Fruit fly (Drosophila melanogaster) whole organism, embryonic: Measurements from ENCODE around the gene gro.

Experiments
- Ada2b ChIP-seq: fragments of 200-800 bp; sonication (Bioruptor generic); IDR thresholded peaks from 2 replicates; pipeline ENCODE4 v1.3.6; 2022; ENCODE audit warnings: missing biosample characterization, missing genetic modification characterization
- Asciz ChIP-seq: fragments of 200-800 bp; sonication (Bioruptor generic); optimal IDR thresholded peaks from 2 replicates; lab custom pipeline; 2017; ENCODE audit warnings: missing biosample characterization, mild to moderate bottlenecking, missing genetic modification characterization, missing genetic modification reagents
- Blimp-1 ChIP-seq: fragments of 200-800 bp; sonication (Bioruptor generic); optimal IDR thresholded peaks from 3 replicates; lab custom pipeline; 2018; ENCODE audit warnings: missing biosample characterization, missing genetic modification characterization, mild to moderate bottlenecking, moderate library complexity, missing genetic modification reagents
- CG14014 ChIP-seq: fragments of 200-800 bp; sonication (Bioruptor generic); IDR thresholded peaks from 2 replicates; pipeline ENCODE4 v1.3.6; 2022; ENCODE audit warnings: missing biosample characterization, missing genetic modification characterization
- CG14441 ChIP-seq: fragments of 200-800 bp; sonication (Bioruptor generic); IDR thresholded peaks from 2 replicates; pipeline ENCODE4 v1.3.6; 2022; ENCODE audit warnings: missing biosample characterization, missing genetic modification characterization
- CG16863 ChIP-seq: fragments of 200-800 bp; sonication (Bioruptor generic); optimal IDR thresholded peaks from 3 replicates; lab custom pipeline; 2016; ENCODE audit warnings: missing biosample characterization, missing genetic modification characterization
- CG17361 ChIP-seq: fragments of 200-800 bp; sonication (Bioruptor generic); IDR thresholded peaks from 3 replicates; pipeline ENCODE4 v1.3.6; 2022; ENCODE audit warnings: missing biosample characterization, missing genetic modification characterization
- CG2116 ChIP-seq: fragments of 200-800 bp; sonication (Bioruptor generic); optimal IDR thresholded peaks from 3 replicates; lab custom pipeline; 2018; ENCODE audit warnings: missing biosample characterization, mild to moderate bottlenecking, missing genetic modification characterization
- CG2875 ChIP-seq: fragments of 200-800 bp; sonication (Bioruptor generic); optimal IDR thresholded peaks from 2 replicates; lab custom pipeline; 2017; ENCODE audit warnings: missing biosample characterization, mild to moderate bottlenecking, missing genetic modification characterization, missing genetic modification reagents
- CG34224 ChIP-seq: fragments of 200-800 bp; sonication (Bioruptor generic); IDR thresholded peaks from 3 replicates; pipeline ENCODE4 v1.3.6; 2022; ENCODE audit warnings: missing biosample characterization, missing genetic modification characterization; ENCODE audit not compliant: partially characterized antibody
- CG34376 ChIP-seq: fragments of 200-800 bp; sonication (Bioruptor generic); optimal IDR thresholded peaks from 2 replicates; lab custom pipeline; 2018; ENCODE audit warnings: missing biosample characterization, mild to moderate bottlenecking, missing genetic modification characterization
- CG4328 ChIP-seq: fragments of 200-800 bp; sonication (Bioruptor generic); optimal IDR thresholded peaks from 3 replicates; lab custom pipeline; 2017; ENCODE audit warnings: missing biosample characterization, missing genetic modification reagents, missing genetic modification characterization
- CG4360 ChIP-seq: fragments of 200-800 bp; sonication (Bioruptor generic); IDR thresholded peaks from 2 replicates; pipeline ENCODE4 v1.3.6; 2022; ENCODE audit warnings: missing biosample characterization, missing genetic modification characterization
- CG4730 ChIP-seq: fragments of 200-800 bp; sonication (Bioruptor generic); IDR thresholded peaks from 2 replicates; pipeline ENCODE4 v1.3.6; 2022; ENCODE audit warnings: missing biosample characterization, missing genetic modification characterization
- CG5953 ChIP-seq: fragments of 200-800 bp; sonication (Bioruptor generic); IDR thresholded peaks from 2 replicates; pipeline ENCODE4 v1.3.6; 2022; ENCODE audit warnings: missing biosample characterization, missing genetic modification characterization
- CG8359 ChIP-seq: fragments of 200-800 bp; sonication (Bioruptor generic); optimal IDR thresholded peaks from 2 replicates; lab custom pipeline; 2017; ENCODE audit warnings: missing biosample characterization, mild to moderate bottlenecking, missing genetic modification characterization, borderline replicate concordance
- Dref ChIP-seq: fragments of 200-800 bp; sonication (Bioruptor generic); IDR thresholded peaks from 2 replicates; pipeline ENCODE4 v1.3.6; 2022; ENCODE audit warnings: missing biosample characterization, missing genetic modification characterization
- Drgx ChIP-seq: fragments of 200-800 bp; sonication (Bioruptor generic); IDR thresholded peaks from 2 replicates; pipeline ENCODE4 v1.3.6; 2022; ENCODE audit warnings: missing biosample characterization, missing genetic modification characterization
- HLH54F ChIP-seq: fragments of 200-800 bp; sonication (Bioruptor generic); optimal IDR thresholded peaks from 3 replicates; lab custom pipeline; 2016; ENCODE audit warnings: missing biosample characterization, missing genetic modification characterization
- Hmr ChIP-seq: fragments of 200-800 bp; sonication (Bioruptor generic); optimal IDR thresholded peaks from 3 replicates; lab custom pipeline; 2017; ENCODE audit warnings: mild to moderate bottlenecking, missing biosample characterization, missing genetic modification reagents, missing genetic modification characterization
- MESR4 ChIP-seq: fragments of 200-800 bp; sonication (Bioruptor generic); optimal IDR thresholded peaks from 2 replicates; lab custom pipeline; 2018; ENCODE audit warnings: missing biosample characterization, mild to moderate bottlenecking, missing genetic modification characterization, moderate library complexity
- NK7.1 ChIP-seq: fragments of 200-800 bp; sonication (Bioruptor generic); optimal IDR thresholded peaks from 3 replicates; lab custom pipeline; 2016; ENCODE audit warnings: missing biosample characterization, missing genetic modification characterization
- Sox100B ChIP-seq: fragments of 200-800 bp; sonication (Bioruptor generic); optimal IDR thresholded peaks from 3 replicates; lab custom pipeline; 2018; ENCODE audit warnings: missing biosample characterization, mild to moderate bottlenecking, missing genetic modification characterization
- bigmax ChIP-seq: fragments of 200-800 bp; sonication (Bioruptor generic); optimal IDR thresholded peaks from 2 replicates; lab custom pipeline; 2018; ENCODE audit warnings: missing biosample characterization, mild to moderate bottlenecking, missing genetic modification characterization
- cas ChIP-seq: fragments of 200-800 bp; sonication (Bioruptor generic); IDR thresholded peaks from 2 replicates; pipeline ENCODE4 v1.3.6; 2022; ENCODE audit warnings: missing biosample characterization, missing genetic modification characterization
- croc ChIP-seq: fragments of 200-800 bp; sonication (Bioruptor generic); conservative IDR thresholded peaks from 3 replicates; pipeline ENCODE4 v1.3.6; 2022; ENCODE audit warnings: missing biosample characterization, missing genetic modification characterization
- dysf ChIP-seq: fragments of 200-800 bp; sonication (Bioruptor generic); IDR thresholded peaks from 3 replicates; pipeline ENCODE4 v1.3.6; 2022; ENCODE audit warnings: missing biosample characterization, missing genetic modification characterization
- fd64A ChIP-seq: fragments of 200-800 bp; sonication (Bioruptor generic); optimal IDR thresholded peaks from 3 replicates; lab custom pipeline; 2018; ENCODE audit warnings: missing biosample characterization, mild to moderate bottlenecking, missing genetic modification characterization
- gcm ChIP-seq: fragments of 200-800 bp; sonication (Bioruptor generic); optimal IDR thresholded peaks from 2 replicates; lab custom pipeline; 2019; ENCODE audit warnings: missing biosample characterization, mild to moderate bottlenecking, missing genetic modification characterization, moderate library complexity
- gem ChIP-seq: fragments of 200-800 bp; sonication (Bioruptor generic); optimal IDR thresholded peaks from 2 replicates; lab custom pipeline; 2019; ENCODE audit warnings: missing biosample characterization, mild to moderate bottlenecking, missing genetic modification characterization, moderate library complexity
- gro ChIP-seq: fragments of 200-800 bp; sonication (Bioruptor generic); optimal IDR thresholded peaks from 2 replicates; lab custom pipeline; 2016; ENCODE audit warnings: missing biosample characterization, missing genetic modification characterization
- h ChIP-seq: fragments of >200 bp; optimal IDR thresholded peaks from 2 replicates; lab custom pipeline; 2017
- hth ChIP-seq: fragments of >200 bp; optimal IDR thresholded peaks from 2 replicates; lab custom pipeline; 2017; ENCODE audit warnings: inconsistent platforms
- kay ChIP-seq: fragments of 200-800 bp; sonication (Bioruptor generic); optimal IDR thresholded peaks from 2 replicates; lab custom pipeline; 2016; ENCODE audit warnings: missing biosample characterization, missing genetic modification characterization
- lbe ChIP-seq: fragments of 200-800 bp; sonication (Bioruptor generic); optimal IDR thresholded peaks from 2 replicates; lab custom pipeline; 2016; ENCODE audit warnings: missing biosample characterization, mild to moderate bottlenecking, missing genetic modification characterization
- lola ChIP-seq, 3 experiments: fragments of >200 bp in 2 of 3; fragments of 200-800 bp in 1 of 3; sonication (Bioruptor generic) in 1 of 3; optimal IDR thresholded peaks; 2 replicates each; lab custom pipeline; 2017 to 2019; ENCODE audit warnings: missing biosample characterization in 3 of 3, missing genetic modification characterization in 3 of 3, mild to moderate bottlenecking in 1 of 3, moderate library complexity in 1 of 3
- pum ChIP-seq: fragments of 200-800 bp; sonication (Bioruptor generic); optimal IDR thresholded peaks from 2 replicates; lab custom pipeline; 2016; ENCODE audit warnings: missing biosample characterization, missing genetic modification characterization
- run ChIP-seq: fragments of 200-800 bp; sonication (Bioruptor generic); optimal IDR thresholded peaks from 3 replicates; lab custom pipeline; 2018; ENCODE audit warnings: missing biosample characterization, mild to moderate bottlenecking, missing genetic modification characterization
- sens ChIP-seq: fragments of 200-800 bp; sonication (Bioruptor generic); peaks from one replicate; lab custom pipeline; 2016; ENCODE audit warnings: missing biosample characterization, missing genetic modification characterization
- seq ChIP-seq: fragments of 200-800 bp; sonication (Bioruptor generic); IDR thresholded peaks from 2 replicates; pipeline ENCODE4 v1.3.6; 2022; ENCODE audit warnings: missing biosample characterization, missing genetic modification characterization
- shn ChIP-seq: fragments of 200-800 bp; sonication (Bioruptor generic); optimal IDR thresholded peaks from 3 replicates; lab custom pipeline; 2016; ENCODE audit warnings: missing biosample characterization, missing genetic modification characterization
- sima ChIP-seq: fragments of 200-800 bp; sonication (Bioruptor generic); optimal IDR thresholded peaks from 2 replicates; lab custom pipeline; 2016; ENCODE audit warnings: missing biosample characterization, missing genetic modification characterization
- sqz ChIP-seq: fragments of 200-800 bp; sonication (Bioruptor generic); optimal IDR thresholded peaks from 3 replicates; lab custom pipeline; 2018; ENCODE audit warnings: missing biosample characterization, mild to moderate bottlenecking, missing genetic modification characterization
- stwl ChIP-seq: fragments of 200-800 bp; sonication (Bioruptor generic); optimal IDR thresholded peaks from 3 replicates; lab custom pipeline; 2018; ENCODE audit warnings: missing biosample characterization, mild to moderate bottlenecking, missing genetic modification characterization, moderate library complexity
- toy ChIP-seq: fragments of 200-800 bp; sonication (Bioruptor generic); IDR thresholded peaks from 2 replicates; pipeline ENCODE4 v1.3.6; 2022; ENCODE audit warnings: missing biosample characterization, missing genetic modification characterization
- tup ChIP-seq: fragments of 200-800 bp; sonication (Bioruptor generic); optimal IDR thresholded peaks from 2 replicates; lab custom pipeline; 2016; ENCODE audit warnings: missing biosample characterization, mild to moderate bottlenecking, missing genetic modification characterization, moderate library complexity
- unc-4 ChIP-seq: fragments of 200-800 bp; sonication (Bioruptor generic); IDR thresholded peaks from 2 replicates; pipeline ENCODE4 v1.3.6; 2022; ENCODE audit warnings: missing biosample characterization, missing genetic modification characterization; ENCODE audit not compliant: partially characterized antibody
- vfl ChIP-seq: fragments of 200-800 bp; sonication (Bioruptor generic); optimal IDR thresholded peaks from 2 replicates; lab custom pipeline; 2016; ENCODE audit warnings: missing biosample characterization, missing genetic modification characterization
- wek ChIP-seq: fragments of 200-800 bp; sonication (Bioruptor generic); optimal IDR thresholded peaks from 3 replicates; lab custom pipeline; 2018; ENCODE audit warnings: missing biosample characterization, mild to moderate bottlenecking, missing genetic modification characterization, moderate library complexity
- zfh2 ChIP-seq: fragments of 200-800 bp; sonication (Bioruptor generic); optimal IDR thresholded peaks from 2 replicates; lab custom pipeline; 2016; ENCODE audit warnings: missing biosample characterization, missing genetic modification characterization

Gene gro

DNA sequence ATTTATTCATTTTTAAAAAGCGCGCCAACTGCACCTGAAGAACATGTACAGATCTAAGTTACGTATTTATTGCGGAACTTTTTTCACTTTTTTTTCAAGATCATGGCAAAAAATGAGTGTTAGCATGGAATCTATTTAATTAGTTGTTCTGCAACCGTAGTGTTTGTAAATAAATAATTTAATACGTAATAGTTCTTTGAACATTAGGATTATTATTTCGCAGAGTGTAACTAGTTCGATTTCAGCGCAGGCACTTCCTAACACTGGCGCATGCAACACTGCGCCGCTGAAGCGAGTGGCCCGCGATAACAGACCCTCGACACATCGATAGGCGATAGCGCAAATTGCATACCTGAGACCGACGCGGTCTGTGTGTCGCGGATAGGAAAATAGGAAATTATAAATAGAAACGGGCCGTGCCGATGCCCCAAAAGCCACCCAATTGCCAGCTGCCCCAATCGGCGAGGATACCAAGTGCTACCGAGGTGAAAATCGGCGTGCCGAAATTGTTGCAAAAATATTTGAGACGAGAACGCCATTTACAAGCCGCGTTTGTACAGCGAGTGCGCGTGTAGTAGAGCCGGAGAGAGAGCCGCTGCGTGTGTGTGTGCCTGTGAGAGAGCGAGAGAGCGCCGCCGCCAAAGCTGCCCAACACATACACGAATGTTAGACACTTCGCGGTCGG lies at the start of gene gro (continued):
- peak; percentile 34; the same call in 2 of the 3 replicates for TF ChIP-seq croc
- peak; percentile 23 for TF ChIP-seq CG34376 (GFP tag; lab: Kevin White, UChicago)
- no peak for TF ChIP-seq seq (GFP tag; lab: Robert Waterston, UW)
- peak; percentile 61 for TF ChIP-seq pum (GFP tag; lab: Kevin White, UChicago)
- no peak for TF ChIP-seq run (tag; lab: Kevin White, UChicago)
- TF ChIP-seq Dref (GFP tag; lab: Robert Waterston, UW): peak; percentile 99
- peak; percentile 55 for TF ChIP-seq CG14441 (GFP tag; lab: Robert Waterston, UW)
- peak; percentile 42; the same call in 1 of the 2 replicates for TF ChIP-seq CG4730
- no peak for TF ChIP-seq bigmax
- peak; percentile 83 for TF ChIP-seq MESR4 (GFP tag; lab: Kevin White, UChicago)
- peak; percentile 68 for TF ChIP-seq vfl (GFP tag; lab: Kevin White, UChicago)
- no peak for TF ChIP-seq CG8359
- peak; percentile 74 for TF ChIP-seq HLH54F (GFP tag; lab: Kevin White, UChicago)
- peak; percentile 95 for TF ChIP-seq sens (GFP tag; lab: Kevin White, UChicago)
- TF ChIP-seq CG17361: no peak
- TF ChIP-seq CG2875 (GFP tag; lab: Kevin White, UChicago): peak; percentile 6
- peak; percentile 9 for TF ChIP-seq Asciz (GFP tag; lab: Kevin White, UChicago)
- TF ChIP-seq gcm (GFP tag; lab: Kevin White, UChicago): no peak
- TF ChIP-seq fd64A (GFP tag; lab: Kevin White, UChicago): no peak
- TF ChIP-seq Sox100B: peak; percentile 47
- TF ChIP-seq shn (GFP tag; lab: Kevin White, UChicago): peak; percentile 64
- TF ChIP-seq lbe (GFP tag; lab: Kevin White, UChicago): peak; percentile 49
- peak; percentile 95 for TF ChIP-seq gro (GFP tag; lab: Kevin White, UChicago)
- TF ChIP-seq CG2116 (GFP tag; lab: Kevin White, UChicago): peak; percentile 100
- TF ChIP-seq tup: peak; percentile 39
- TF ChIP-seq gem (tag; lab: Kevin White, UChicago): peak; percentile 78
- peak; percentile 80 for TF ChIP-seq CG34224 (GFP tag; lab: Robert Waterston, UW)
- peak; percentile 50 for TF ChIP-seq CG14014 (GFP tag; lab: Robert Waterston, UW)
- TF ChIP-seq h (lab: Kevin White, UChicago): no peak
- TF ChIP-seq CG5953 (GFP tag; lab: Robert Waterston, UW): no peak
- no peak for TF ChIP-seq hth (lab: Kevin White, UChicago)
- TF ChIP-seq kay (GFP tag; lab: Kevin White, UChicago): peak; percentile 46
- 0 out of 2 replicates have a peak, but pooled peaks have one; percentile 48 for TF ChIP-seq cas (GFP tag; lab: Robert Waterston, UW)
- peak; percentile 74 for TF ChIP-seq unc-4 (GFP tag; lab: Robert Waterston, UW)
- peak; percentile 55 for TF ChIP-seq Ada2b (GFP tag; lab: Robert Waterston, UW)
- peak; percentile 30 for TF ChIP-seq CG4328 (GFP tag; lab: Kevin White, UChicago)
- peak; percentile 44 for TF ChIP-seq wek (GFP tag; lab: Kevin White, UChicago)
- peak; percentile 72 for TF ChIP-seq zfh2 (GFP tag; lab: Kevin White, UChicago)
- peak; percentile 30; the same call in 1 of the 2 replicates for TF ChIP-seq CG4360 (GFP tag; lab: Robert Waterston, UW)
- peak in 1 of 3 experiments; percentile 15 for TF ChIP-seq lola (GFP tag; optimal IDR thresholded peaks at IDR 0.05; lab: Kevin White, UChicago)
- peak; percentile 98 for TF ChIP-seq stwl (tag; lab: Kevin White, UChicago)
- TF ChIP-seq dysf (GFP tag; lab: Robert Waterston, UW): peak; percentile 84
- no peak for TF ChIP-seq sima (GFP tag; lab: Kevin White, UChicago)
- peak; percentile 25; the same call in 1 of the 2 replicates for TF ChIP-seq Drgx (GFP tag; lab: Robert Waterston, UW)
- TF ChIP-seq NK7.1: peak; percentile 19
- TF ChIP-seq toy: no peak
- peak; percentile 55 for TF ChIP-seq Blimp-1 (GFP tag; lab: Kevin White, UChicago)
- TF ChIP-seq sqz (GFP tag; lab: Kevin White, UChicago): no peak
- peak; percentile 82 for TF ChIP-seq Hmr (GFP tag; lab: Kevin White, UChicago)
- peak; percentile 72 for TF ChIP-seq CG16863
